Worm (Caenorhabditis elegans): ENCODE measurements around the gene skr-21.

DNA sequence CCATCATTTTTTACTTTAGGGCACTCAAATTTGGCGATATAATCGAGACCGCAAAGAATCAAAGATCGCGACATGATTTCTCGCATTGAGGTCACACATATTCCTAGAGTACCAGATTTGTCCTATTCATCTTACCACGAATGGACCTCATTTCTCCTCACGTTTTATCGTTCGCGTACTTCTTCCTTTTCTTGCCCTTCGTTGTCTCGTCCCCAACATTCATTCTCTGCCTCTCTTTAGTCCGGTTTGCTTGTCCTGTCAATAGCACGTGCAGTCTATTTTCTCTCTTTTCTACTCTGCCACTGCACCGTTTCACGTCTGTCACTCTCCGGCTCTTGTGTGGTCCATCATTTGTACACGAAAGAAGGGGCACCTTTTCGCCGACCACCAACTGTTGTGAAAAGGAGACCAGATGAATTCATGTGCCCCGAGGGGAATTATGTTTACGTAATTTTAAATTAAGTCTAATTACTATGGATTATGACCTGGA is 24.9 kb upstream of the skr-21 start:
- TF ChIP-seq nhr-237 (tag; optimal IDR thresholded peaks at IDR 0.05) (peak; percentile 29), snpc-4 (tag; optimal IDR thresholded peaks at IDR 0.05) (no peak), nhr-12 (tag; optimal IDR thresholded peaks at IDR 0.05) (no peak), nhr-76 (tag; optimal IDR thresholded peaks at IDR 0.05) (no peak), ztf-11 (tag; optimal IDR thresholded peaks at IDR 0.05) (no peak), mab-5 (tag; optimal IDR thresholded peaks at IDR 0.05) (no peak), lsy-2 (tag; optimal IDR thresholded peaks at IDR 0.05) (no peak), elt-3 (tag; optimal IDR thresholded peaks at IDR 0.05) (no peak), pha-4 (tag; optimal IDR thresholded peaks at IDR 0.05) (peak; percentile 72), elt-1 (tag; optimal IDR thresholded peaks at IDR 0.05; ENCODE audit: borderline replicate concordance, insufficient read depth) (peak; percentile 76), tbx-8 (GFP tag; optimal IDR thresholded peaks at IDR 0.05) (no peak), unc-39 (tag; optimal IDR thresholded peaks at IDR 0.05) (no peak), nhr-2 (tag; optimal IDR thresholded peaks at IDR 0.05) (peak; percentile 63), cnd-1 (tag; optimal IDR thresholded peaks at IDR 0.05) (no peak)
